Worm (Caenorhabditis elegans) whole organism, L1 larva: ENCODE results near the gene R13H4.5.

Experiments used
- C16A3.4 ChIP-seq: fragments of 150-350 bp; optimal IDR thresholded peaks from 2 replicates; lab custom pipeline; 2014; ENCODE audit warnings: missing biosample characterization, missing genetic modification characterization
- Y116A8C.19 ChIP-seq: sonication (generic microtip); optimal IDR thresholded peaks from 2 replicates; lab custom pipeline; 2016; ENCODE audit warnings: missing compliant biosample characterization, missing genetic modification characterization, borderline replicate concordance
- ama-1 ChIP-seq: fragments of 150-350 bp; optimal IDR thresholded peaks from 2 replicates; lab custom pipeline; 2014
- blmp-1 ChIP-seq: fragments of 150-350 bp; optimal IDR thresholded peaks from 2 replicates; lab custom pipeline; 2014; ENCODE audit warnings: missing biosample characterization, missing genetic modification characterization
- ceh-82 ChIP-seq, 3 experiments: fragments of 150-350 bp in 1 of 3; sonication (generic microtip) in 2 of 3; optimal IDR thresholded peaks; 2 replicates each; lab custom pipeline; 2014 to 2017; ENCODE audit warnings: missing biosample characterization in 3 of 3, missing genetic modification characterization in 3 of 3
- efl-1 ChIP-seq, 4 experiments: fragments of 150-350 bp; optimal IDR thresholded peaks in 3 of 4; peaks in 1 of 4; 1 replicate in 1 of 4; 2 replicates in 3 of 4; lab custom pipeline; 2014; ENCODE audit warnings: missing biosample characterization in 2 of 4, missing genetic modification characterization in 2 of 4, missing genetic modification reagents in 2 of 4
- efl-3 ChIP-seq: fragments of 200-800 bp; sonication (Bioruptor generic); optimal IDR thresholded peaks from 2 replicates; lab custom pipeline; 2018; ENCODE audit warnings: mild to moderate bottlenecking, missing genetic modification characterization, missing compliant biosample characterization
- fkh-4 ChIP-seq: sonication (generic microtip); optimal IDR thresholded peaks from 2 replicates; lab custom pipeline; 2016; ENCODE audit warnings: missing compliant biosample characterization, missing genetic modification characterization, borderline replicate concordance
- fos-1 ChIP-seq: fragments of 150-350 bp; optimal IDR thresholded peaks from 2 replicates; lab custom pipeline; 2014; ENCODE audit warnings: missing biosample characterization, missing genetic modification characterization
- grh-1 ChIP-seq: fragments of 200-800 bp; sonication (Bioruptor generic); IDR thresholded peaks from 2 replicates; pipeline ENCODE4 v1.3.6; 2022; ENCODE audit warnings: missing genetic modification reagents, missing genetic modification characterization, missing compliant biosample characterization
- hlh-17 ChIP-seq: fragments of 200-800 bp; sonication (Bioruptor generic); optimal IDR thresholded peaks from 2 replicates; lab custom pipeline; 2018; ENCODE audit warnings: missing genetic modification characterization, mild to moderate bottlenecking, missing compliant biosample characterization, moderate library complexity, borderline replicate concordance
- hpl-2 ChIP-seq: fragments of 150-350 bp; optimal IDR thresholded peaks from 2 replicates; lab custom pipeline; 2014; ENCODE audit warnings: missing biosample characterization, missing genetic modification reagents, missing genetic modification characterization
- irx-1 ChIP-seq: sonication (generic microtip); optimal IDR thresholded peaks from 2 replicates; lab custom pipeline; 2016; ENCODE audit warnings: missing genetic modification characterization, missing compliant biosample characterization
- lin-14 ChIP-seq: fragments of 200-800 bp; sonication (Bioruptor generic); optimal IDR thresholded peaks from 2 replicates; lab custom pipeline; 2018; ENCODE audit warnings: mild to moderate bottlenecking, missing genetic modification characterization, moderate library complexity, missing compliant biosample characterization
- lin-15B ChIP-seq: fragments of 150-350 bp; sonication (generic microtip); optimal IDR thresholded peaks from 3 replicates; lab custom pipeline; 2014; ENCODE audit warnings: missing biosample characterization, missing genetic modification characterization
- lin-35 ChIP-seq, 2 experiments: fragments of 150-350 bp; optimal IDR thresholded peaks; 2 replicates each; lab custom pipeline; 2014; ENCODE audit warnings: missing biosample characterization in 2 of 2, missing genetic modification characterization in 2 of 2, missing genetic modification reagents in 2 of 2
- lir-3 ChIP-seq: sonication (generic microtip); optimal IDR thresholded peaks from 2 replicates; lab custom pipeline; 2016; ENCODE audit warnings: mild to moderate bottlenecking, missing genetic modification characterization, moderate library complexity, missing compliant biosample characterization; ENCODE audit not compliant: poor library complexity
- lsy-2 ChIP-seq, 2 experiments: fragments of 150-350 bp; optimal IDR thresholded peaks; 2 replicates each; lab custom pipeline; 2014; ENCODE audit warnings: missing biosample characterization in 2 of 2, missing genetic modification characterization in 2 of 2
- mab-9 ChIP-seq: fragments of 200-800 bp; sonication (Bioruptor generic); IDR thresholded peaks from 2 replicates; pipeline ENCODE4 v1.3.6; 2022; ENCODE audit warnings: missing genetic modification reagents, missing genetic modification characterization, missing compliant biosample characterization
- mdl-1 ChIP-seq, 2 experiments: fragments of 150-350 bp; optimal IDR thresholded peaks; 2 replicates each; lab custom pipeline; 2014 to 2017; ENCODE audit warnings: missing biosample characterization in 2 of 2, missing genetic modification characterization in 2 of 2, inconsistent platforms in 1 of 2
- mep-1 ChIP-seq: fragments of 150-350 bp; optimal IDR thresholded peaks from 2 replicates; lab custom pipeline; 2014; ENCODE audit warnings: missing biosample characterization, missing genetic modification characterization
- nhr-20 ChIP-seq: sonication (generic microtip); optimal IDR thresholded peaks from 2 replicates; lab custom pipeline; 2016; ENCODE audit warnings: mild to moderate bottlenecking, missing genetic modification characterization, missing compliant biosample characterization
- nhr-47 ChIP-seq: sonication (generic microtip); optimal IDR thresholded peaks from 2 replicates; lab custom pipeline; 2016; ENCODE audit warnings: mild to moderate bottlenecking, missing genetic modification characterization, moderate library complexity, missing compliant biosample characterization
- nhr-76 ChIP-seq: sonication (generic microtip); optimal IDR thresholded peaks from 2 replicates; lab custom pipeline; 2017; ENCODE audit warnings: missing biosample characterization, missing genetic modification characterization
- nhr-85 ChIP-seq: sonication (generic microtip); peaks from one replicate; lab custom pipeline; 2016; ENCODE audit warnings: missing genetic modification characterization, inconsistent platforms, missing compliant biosample characterization
- nhr-90 ChIP-seq: sonication (generic microtip); optimal IDR thresholded peaks from 2 replicates; lab custom pipeline; 2016; ENCODE audit warnings: mild to moderate bottlenecking, missing genetic modification characterization, missing compliant biosample characterization; ENCODE audit not compliant: poor library complexity
- pqm-1 ChIP-seq: sonication (generic microtip); optimal IDR thresholded peaks from 3 replicates; lab custom pipeline; 2017; ENCODE audit warnings: missing biosample characterization, missing genetic modification characterization
- rnt-1 ChIP-seq: sonication (generic microtip); optimal IDR thresholded peaks from 2 replicates; lab custom pipeline; 2016; ENCODE audit warnings: mild to moderate bottlenecking, missing genetic modification characterization, moderate library complexity, missing compliant biosample characterization
- skn-1 ChIP-seq: fragments of 150-350 bp; optimal IDR thresholded peaks from 2 replicates; lab custom pipeline; 2014; ENCODE audit warnings: missing biosample characterization, missing genetic modification characterization
- snpc-4 ChIP-seq: fragments of 150-350 bp; optimal IDR thresholded peaks from 2 replicates; lab custom pipeline; 2014; ENCODE audit warnings: missing biosample characterization, missing genetic modification characterization
- snu-23 ChIP-seq: sonication (generic microtip); optimal IDR thresholded peaks from 2 replicates; lab custom pipeline; 2016; ENCODE audit warnings: missing genetic modification characterization, missing compliant biosample characterization
- sup-37 ChIP-seq: fragments of 200-800 bp; sonication (Bioruptor generic); optimal IDR thresholded peaks from 2 replicates; lab custom pipeline; 2018; ENCODE audit warnings: mild to moderate bottlenecking, missing genetic modification characterization, missing compliant biosample characterization
- swsn-7 ChIP-seq: sonication (generic microtip); optimal IDR thresholded peaks from 2 replicates; lab custom pipeline; 2016; ENCODE audit warnings: missing genetic modification characterization, missing compliant biosample characterization
- unc-86 ChIP-seq: sonication (generic microtip); optimal IDR thresholded peaks from 2 replicates; lab custom pipeline; 2016; ENCODE audit warnings: missing genetic modification characterization, missing compliant biosample characterization
- ztf-11 ChIP-seq, 2 experiments: sonication (generic microtip); optimal IDR thresholded peaks; 2 replicates each; lab custom pipeline; 2016 to 2017; ENCODE audit warnings: missing genetic modification characterization in 2 of 2, missing biosample characterization in 1 of 2, missing compliant biosample characterization in 1 of 2

The R13H4.5 gene

ce11 chrV:11843678-11844366 is 16.7 kb upstream of the R13H4.5 start, which contains the start of gene nphp-4:
Gene nphp-4 (minus strand): TSS chrV:11843728.
- no peak for TF ChIP-seq Y116A8C.19 (tag; lab: Kevin White, UChicago)
- no peak for TF ChIP-seq efl-1 (optimal IDR thresholded peaks at IDR 0.05; lab: Kevin White, UChicago)
- peak in 1 of 2 experiments; percentile 52 for TF ChIP-seq efl-1 (GFP tag; optimal IDR thresholded peaks at IDR 0.05 in 1 of 2; lab: Kevin White, UChicago)

DNA sequence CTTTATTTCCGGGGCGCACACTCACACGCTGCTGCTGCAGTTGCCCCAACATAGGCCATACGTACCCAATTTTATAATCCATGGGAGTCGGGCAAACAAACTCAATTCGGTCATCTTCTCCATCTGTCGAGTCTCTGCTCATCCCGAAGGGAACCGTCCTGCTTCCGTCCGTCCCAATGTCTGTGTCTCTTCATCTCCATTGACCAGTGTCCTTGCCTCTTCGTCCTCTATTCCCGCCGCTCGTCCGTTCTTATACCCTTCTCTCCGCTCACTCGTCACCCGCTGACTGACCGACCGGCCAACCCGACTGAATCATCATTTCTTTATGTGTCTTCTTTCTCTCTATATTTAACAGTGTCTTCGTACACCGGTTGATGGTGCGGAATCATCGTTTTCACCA is 15.6 kb upstream of the R13H4.5 start:
- TF ChIP-seq efl-1 (optimal IDR thresholded peaks at IDR 0.05; lab: Kevin White, UChicago) = no peak
- TF ChIP-seq efl-1 (GFP tag; optimal IDR thresholded peaks at IDR 0.05 in 1 of 2; lab: Kevin White, UChicago) = peak in 1 of 2 experiments; percentile 33
- no peak for TF ChIP-seq efl-3
- peak; percentile 30 for TF ChIP-seq rnt-1
- peak; percentile 60 for TF ChIP-seq blmp-1
- no peak for TF ChIP-seq C16A3.4 (tag; lab: Kevin White, UChicago)
- TF ChIP-seq nhr-90 = peak; percentile 19
- peak; percentile 59 for TF ChIP-seq skn-1 (tag; lab: Kevin White, UChicago)
- TF ChIP-seq grh-1 (GFP tag; lab: Robert Waterston, UW) = no peak
- peak; percentile 30 for TF ChIP-seq nhr-47
- TF ChIP-seq pqm-1 (tag; lab: Kevin White, UChicago) = no peak
- peak; percentile 94 for TF ChIP-seq lin-14 (GFP tag; lab: Kevin White, UChicago)
- TF ChIP-seq unc-86 (tag; lab: Kevin White, UChicago) = no peak
- TF ChIP-seq snpc-4 (tag; lab: Kevin White, UChicago) = peak; percentile 38
- peak; percentile 5 for TF ChIP-seq fos-1 (tag; lab: Kevin White, UChicago)
- TF ChIP-seq fkh-4 (tag; lab: Kevin White, UChicago) = no peak
- TF ChIP-seq ztf-11 (tag; optimal IDR thresholded peaks at IDR 0.05; lab: Kevin White, UChicago) = peak in 1 of 2 experiments; percentile 17
- TF ChIP-seq nhr-85 = no peak
- TF ChIP-seq snu-23 = peak; percentile 37
- 0 out of 2 replicates have a peak, but pooled peaks have one; percentile 8 for TF ChIP-seq mab-9 (GFP tag; lab: Robert Waterston, UW)
- TF ChIP-seq irx-1 (tag; lab: Kevin White, UChicago) = no peak
- peak; percentile 17 for TF ChIP-seq swsn-7 (tag; lab: Kevin White, UChicago)
- TF ChIP-seq nhr-20 (tag; lab: Kevin White, UChicago) = peak; percentile 11
- peak in 1 of 3 experiments; percentile 31 for TF ChIP-seq ceh-82 (tag; optimal IDR thresholded peaks at IDR 0.05; lab: Kevin White, UChicago)
- no peak for TF ChIP-seq nhr-76
- no peak for TF ChIP-seq ama-1
- TF ChIP-seq lsy-2 (tag; optimal IDR thresholded peaks at IDR 0.05; lab: Kevin White, UChicago) = peak in 1 of 2 experiments; percentile 8
- peak; percentile 38 to 43 for TF ChIP-seq lin-35 (GFP tag; optimal IDR thresholded peaks at IDR 0.05; lab: Kevin White, UChicago)
- TF ChIP-seq mdl-1 (tag; optimal IDR thresholded peaks at IDR 0.05; lab: Kevin White, UChicago) = peak in 1 of 2 experiments; percentile 7
- TF ChIP-seq mep-1 = peak; percentile 60

DNA sequence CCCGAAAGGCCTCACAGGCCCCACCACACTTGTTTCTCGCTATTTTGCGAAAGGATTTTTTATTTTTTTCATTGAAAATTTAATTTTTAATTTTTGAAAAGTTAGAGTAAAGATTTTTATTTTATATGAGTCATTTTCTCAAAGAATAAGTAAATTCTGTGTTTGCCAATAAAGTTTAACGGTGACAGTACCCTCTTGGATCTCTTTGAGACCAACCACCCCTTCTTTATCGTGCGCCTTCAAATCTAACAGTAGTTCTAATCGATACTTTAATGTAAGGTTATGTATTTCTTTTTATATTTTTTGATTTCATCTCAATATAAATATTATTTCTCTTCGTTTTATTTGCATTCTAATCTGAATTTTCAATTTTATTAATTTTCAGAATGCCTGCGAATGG is 15.0 kb upstream of the R13H4.5 start, which contains the start of gene hmp-1:
Gene hmp-1 (plus strand): TSS at position 380 of the 400 bp plus-strand sequence.
- TF ChIP-seq lir-3 (tag; lab: Kevin White, UChicago) = no peak
- TF ChIP-seq sup-37 (GFP tag; lab: Kevin White, UChicago) = no peak
- TF ChIP-seq nhr-20 (tag; lab: Kevin White, UChicago) = no peak
- TF ChIP-seq pqm-1 (tag; lab: Kevin White, UChicago) = no peak
- no peak for TF ChIP-seq hpl-2 (GFP tag; lab: Kevin White, UChicago)
- no peak for TF ChIP-seq hlh-17 (GFP tag; lab: Kevin White, UChicago)
- no peak for TF ChIP-seq efl-1 (optimal IDR thresholded peaks at IDR 0.05; lab: Kevin White, UChicago)
- TF ChIP-seq efl-1 (GFP tag; optimal IDR thresholded peaks at IDR 0.05 in 1 of 2; lab: Kevin White, UChicago) = peak in 1 of 2 experiments; percentile 38

ce11 chrV:11846969-11847368 is 13.5 kb upstream of the R13H4.5 start:
- no peak for TF ChIP-seq lin-15B (tag; lab: Kevin White, UChicago)
